Worm (Caenorhabditis elegans): ENCODE measurements around the gene C53C11.2.

DNA sequence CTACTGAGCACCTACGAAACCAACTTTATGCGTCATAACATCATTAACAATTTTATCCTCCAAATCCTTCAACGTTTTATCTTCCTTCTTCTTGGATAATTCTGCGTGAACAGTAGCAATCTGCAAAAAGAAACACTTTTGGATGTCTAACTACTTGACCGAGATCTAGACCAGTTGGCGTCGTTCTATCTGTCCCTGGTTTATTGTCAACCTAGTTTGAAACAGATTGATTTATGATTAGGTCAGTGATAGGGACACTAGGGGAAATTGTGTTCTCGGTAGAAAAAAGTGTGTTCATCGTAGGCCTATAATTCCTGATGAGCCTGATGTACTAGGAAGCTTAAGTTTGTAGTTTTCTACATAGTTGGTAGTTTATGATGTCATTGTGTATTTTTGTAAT, 37.5 kb downstream of the C53C11.2 start:
- TF ChIP-seq elt-1 (tag; optimal IDR thresholded peaks at IDR 0.05), result no peak
- no peak for TF ChIP-seq sem-4 (tag; optimal IDR thresholded peaks at IDR 0.05)

Data from whole organism, L2 larva.